Worm (Caenorhabditis elegans): ENCODE measurements around the gene D1054.3.
A peak's percentile ranks its signal among the peaks of the same experiment; 100 is the strongest.

Gene D1054.3

ce11 chrV:10729456-10729904 lies 41.8 kb upstream of the D1054.3 start (continued):
- TF ChIP-seq elt-3 (tag; optimal IDR thresholded peaks at IDR 0.05) (peak in 2 of 6 experiments; percentile 16 to 57), pqm-1 (tag; optimal IDR thresholded peaks at IDR 0.05) (no peak), elt-2 (tag; optimal IDR thresholded peaks at IDR 0.05) (peak; percentile 92), nhr-12 (tag; optimal IDR thresholded peaks at IDR 0.05) (no peak), sox-4 (tag; optimal IDR thresholded peaks at IDR 0.05) (no peak), egl-13 (tag; optimal IDR thresholded peaks at IDR 0.05) (no peak), tlp-1 (tag; optimal IDR thresholded peaks at IDR 0.05) (no peak), snu-23 (GFP tag; optimal IDR thresholded peaks at IDR 0.05) (peak; percentile 47), ztf-4 (tag; optimal IDR thresholded peaks at IDR 0.05) (no peak), mab-9 (GFP tag; IDR thresholded peaks at IDR 0.05) (no peak), unc-86 (tag; optimal IDR thresholded peaks at IDR 0.05) (no peak), lsy-2 (tag; optimal IDR thresholded peaks at IDR 0.05) (peak in 1 of 2 experiments; percentile 36), dsc-1 (tag; optimal IDR thresholded peaks at IDR 0.05) (no peak), mep-1 (tag; optimal IDR thresholded peaks at IDR 0.05) (no peak), nhr-237 (tag; optimal IDR thresholded peaks at IDR 0.05) (no peak), ceh-82 (tag; optimal IDR thresholded peaks at IDR 0.05) (no peak), unc-130 (tag; optimal IDR thresholded peaks at IDR 0.05) (no peak), sptf-1 (tag; optimal IDR thresholded peaks at IDR 0.05) (no peak), lin-13 (GFP tag; optimal IDR thresholded peaks at IDR 0.05) (no peak), swsn-7 (tag; optimal IDR thresholded peaks at IDR 0.05) (no peak), nhr-28 (tag; optimal IDR thresholded peaks at IDR 0.05) (no peak), rnt-1 (tag; optimal IDR thresholded peaks at IDR 0.05) (no peak), ceh-88 (GFP tag; IDR thresholded peaks at IDR 0.05) (no peak), lin-35 (GFP tag; optimal IDR thresholded peaks at IDR 0.05) (peak in 1 of 2 experiments; percentile 64), zag-1 (tag; optimal IDR thresholded peaks at IDR 0.05) (no peak), pax-3 (tag; optimal IDR thresholded peaks at IDR 0.05) (no peak), fkh-8 (tag; optimal IDR thresholded peaks at IDR 0.05) (no peak), nhr-85 (tag) (peak; percentile 85), ets-5 (GFP tag; IDR thresholded peaks at IDR 0.05) (no peak), skn-1 (tag; optimal IDR thresholded peaks at IDR 0.05) (peak; percentile 12), aly-2 (tag; optimal IDR thresholded peaks at IDR 0.05) (no peak), mef-2 (tag; optimal IDR thresholded peaks at IDR 0.05) (no peak), hlh-4 (tag; optimal IDR thresholded peaks at IDR 0.05) (no peak), ceh-8 (GFP tag; optimal IDR thresholded peaks at IDR 0.05) (no peak), nhr-19 (GFP tag; conservative IDR thresholded peaks at IDR 0.05) (peak; percentile 34), irx-1 (tag; optimal IDR thresholded peaks at IDR 0.05) (no peak), nhr-76 (tag; optimal IDR thresholded peaks at IDR 0.05) (no peak), nhr-90 (tag; optimal IDR thresholded peaks at IDR 0.05; ENCODE audit: poor library complexity) (peak; percentile 50), lin-15B (tag; optimal IDR thresholded peaks at IDR 0.05) (no peak), grh-1 (GFP tag; IDR thresholded peaks at IDR 0.05) (no peak), ceh-63 (GFP tag; optimal IDR thresholded peaks at IDR 0.05) (no peak), pag-3 (tag; optimal IDR thresholded peaks at IDR 0.05; ENCODE audit: borderline replicate concordance, insufficient read depth) (no peak), lir-3 (tag; optimal IDR thresholded peaks at IDR 0.05; ENCODE audit: poor library complexity) (no peak), alr-1 (tag; optimal IDR thresholded peaks at IDR 0.05; ENCODE audit: borderline replicate concordance) (no peak), lin-14 (GFP tag; optimal IDR thresholded peaks at IDR 0.05) (peak; percentile 69), mdl-1 (tag; optimal IDR thresholded peaks at IDR 0.05) (peak in 1 of 2 experiments; percentile 72), hlh-17 (GFP tag; optimal IDR thresholded peaks at IDR 0.05; ENCODE audit: borderline replicate concordance) (no peak), xbp-1 (tag; optimal IDR thresholded peaks at IDR 0.05) (no peak), efl-3 (GFP tag; optimal IDR thresholded peaks at IDR 0.05) (no peak), unc-62 (GFP tag; optimal IDR thresholded peaks at IDR 0.05) (no peak), lin-39 (tag; optimal IDR thresholded peaks at IDR 0.05) (no peak)
